Worm (Caenorhabditis elegans) whole organism, L4 larva: Measurements from ENCODE around the gene C23H3.9.

ENCODE experiments used
- lsy-2 ChIP-seq, 2 experiments: fragments of 150-350 bp in 1 of 2; sonication (generic microtip) in 1 of 2; optimal IDR thresholded peaks; 2 replicates each; lab custom pipeline; 2014 to 2017; ENCODE audit warnings: missing biosample characterization in 2 of 2, missing genetic modification characterization in 2 of 2
- mep-1 ChIP-seq: fragments of 150-350 bp; sonication (generic microtip); optimal IDR thresholded peaks from 3 replicates; lab custom pipeline; 2014; ENCODE audit warnings: missing biosample characterization, missing genetic modification characterization
- nhr-25 ChIP-seq: sonication (generic microtip); optimal IDR thresholded peaks from 2 replicates; lab custom pipeline; 2017; ENCODE audit warnings: missing genetic modification characterization, mild to moderate bottlenecking, missing compliant biosample characterization, antibody characterized with exemption, moderate library complexity, borderline replicate concordance; ENCODE audit not compliant: insufficient read depth
- zip-2 ChIP-seq: fragments of 150-350 bp; optimal IDR thresholded peaks from 2 replicates; lab custom pipeline; 2014; ENCODE audit warnings: missing biosample characterization, missing genetic modification characterization

The C23H3.9 gene

ce11 chrII:21953-22352 is 57.1 kb downstream of the C23H3.9 start:
- TF ChIP-seq nhr-25 (tag; lab: Kevin White, UChicago) (no peak), lsy-2 (tag; optimal IDR thresholded peaks at IDR 0.05; lab: Kevin White, UChicago) (no peak), mep-1 (tag; lab: Kevin White, UChicago) (peak; percentile 16), zip-2 (tag; lab: Kevin White, UChicago) (no peak)
